Worm (Caenorhabditis elegans) whole organism, L4 larva: Measurements from ENCODE around the gene C06C6.8.

Source experiments
- F44E2.7 ChIP-seq: fragments of 200-800 bp; sonication (Bioruptor generic); IDR thresholded peaks from 2 replicates; pipeline ENCODE4 v2.1.2; 2022; ENCODE audit warnings: missing genetic modification characterization, missing compliant biosample characterization
- F49E8.2 ChIP-seq: sonication (generic microtip); optimal IDR thresholded peaks from 2 replicates; lab custom pipeline; 2016; ENCODE audit warnings: missing compliant biosample characterization, mild to moderate bottlenecking, missing genetic modification characterization, borderline replicate concordance
- Y75B8A.6 ChIP-seq: fragments of 200-800 bp; sonication (Bioruptor generic); IDR thresholded peaks from 2 replicates; pipeline ENCODE4 v1.3.6; 2022; ENCODE audit warnings: missing genetic modification reagents, missing genetic modification characterization, missing compliant biosample characterization
- ZK337.2 ChIP-seq: fragments of 200-800 bp; sonication (Bioruptor generic); IDR thresholded peaks from 2 replicates; pipeline ENCODE4 v1.3.6; 2022; ENCODE audit warnings: missing genetic modification reagents, missing genetic modification characterization, missing compliant biosample characterization
- aha-1 ChIP-seq: fragments of 150-350 bp; peaks from one replicate; lab custom pipeline; 2014; ENCODE audit warnings: missing biosample characterization, missing genetic modification characterization
- arid-1 ChIP-seq: fragments of 200-800 bp; sonication (Bioruptor generic); conservative IDR thresholded peaks from 2 replicates; pipeline ENCODE4 v1.3.6; 2022; ENCODE audit warnings: missing genetic modification reagents, missing genetic modification characterization, missing compliant biosample characterization
- ceh-82 ChIP-seq: sonication (generic microtip); optimal IDR thresholded peaks from 2 replicates; lab custom pipeline; 2017; ENCODE audit warnings: missing biosample characterization, missing genetic modification characterization
- ces-1 ChIP-seq: fragments of 150-350 bp; sonication (generic microtip); optimal IDR thresholded peaks from 4 replicates; lab custom pipeline; 2014; ENCODE audit warnings: missing biosample characterization, missing genetic modification reagents, missing genetic modification characterization
- ctbp-1 ChIP-seq: fragments of 200-800 bp; sonication (Bioruptor generic); IDR thresholded peaks from 2 replicates; pipeline ENCODE4 v1.3.6; 2022; ENCODE audit warnings: missing genetic modification reagents, missing genetic modification characterization, missing compliant biosample characterization
- daf-12 ChIP-seq: fragments of 150-350 bp; optimal IDR thresholded peaks from 2 replicates; lab custom pipeline; 2014; ENCODE audit warnings: missing biosample characterization, missing genetic modification reagents, missing genetic modification characterization
- daf-19 ChIP-seq: fragments of 200-800 bp; sonication (Bioruptor generic); conservative IDR thresholded peaks from 2 replicates; pipeline ENCODE4 v1.3.6; 2022; ENCODE audit warnings: missing genetic modification characterization, missing compliant biosample characterization
- dpl-1 ChIP-seq: fragments of 150-350 bp; optimal IDR thresholded peaks from 2 replicates; lab custom pipeline; 2014; ENCODE audit warnings: missing biosample characterization, missing genetic modification reagents, missing genetic modification characterization
- egl-43 ChIP-seq: fragments of 200-800 bp; sonication (Bioruptor generic); IDR thresholded peaks from 2 replicates; pipeline ENCODE4 v1.3.6; 2022; ENCODE audit warnings: missing genetic modification reagents, missing genetic modification characterization, missing compliant biosample characterization
- fkh-10 ChIP-seq: fragments of 150-350 bp; optimal IDR thresholded peaks from 2 replicates; lab custom pipeline; 2014; ENCODE audit warnings: missing biosample characterization, missing genetic modification reagents, missing genetic modification characterization
- hif-1 ChIP-seq, 2 experiments: sonication (generic microtip); optimal IDR thresholded peaks; 2 replicates each; lab custom pipeline; 2016 to 2017; ENCODE audit warnings: missing compliant biosample characterization in 2 of 2, missing genetic modification characterization in 2 of 2, missing genetic modification reagents in 2 of 2, missing genotype in 2 of 2, mild to moderate bottlenecking in 1 of 2
- hmg-1.1 ChIP-seq: fragments of 200-800 bp; sonication (Bioruptor generic); IDR thresholded peaks from 2 replicates; pipeline ENCODE4 v1.3.6; 2022; ENCODE audit warnings: missing genetic modification reagents, missing genetic modification characterization, missing compliant biosample characterization
- lin-1 ChIP-seq: fragments of 200-800 bp; sonication (Bioruptor generic); IDR thresholded peaks from 2 replicates; pipeline ENCODE4 v1.3.6; 2022; ENCODE audit warnings: missing genetic modification reagents, missing genetic modification characterization, missing compliant biosample characterization
- lin-15B ChIP-seq: fragments of 150-350 bp; sonication (generic microtip); optimal IDR thresholded peaks from 3 replicates; lab custom pipeline; 2014; ENCODE audit warnings: missing biosample characterization, missing genetic modification characterization
- madf-5 ChIP-seq, 2 experiments: fragments of 200-800 bp; sonication (Bioruptor generic); IDR thresholded peaks; 2 replicates each; pipeline ENCODE4 v1.3.6; 2022; ENCODE audit warnings: missing compliant biosample characterization in 2 of 2, missing genetic modification characterization in 2 of 2
- mdt-29 ChIP-seq: fragments of 200-800 bp; sonication (Bioruptor generic); IDR thresholded peaks from 2 replicates; pipeline ENCODE4 v1.3.6; 2022; ENCODE audit warnings: missing genetic modification reagents, missing genetic modification characterization, missing compliant biosample characterization
- mxl-2 ChIP-seq: fragments of 200-800 bp; sonication (Bioruptor generic); conservative IDR thresholded peaks from 2 replicates; pipeline ENCODE4 v1.3.6; 2022; ENCODE audit warnings: missing genetic modification reagents, missing genetic modification characterization, missing compliant biosample characterization
- mxl-3 ChIP-seq: fragments of 200-800 bp; sonication (Bioruptor generic); optimal IDR thresholded peaks from 2 replicates; lab custom pipeline; 2018; ENCODE audit warnings: mild to moderate bottlenecking, missing genetic modification characterization, missing compliant biosample characterization
- nhr-111 ChIP-seq: fragments of 200-800 bp; sonication (Bioruptor generic); optimal IDR thresholded peaks from 2 replicates; lab custom pipeline; 2018; ENCODE audit warnings: mild to moderate bottlenecking, missing genetic modification characterization, missing compliant biosample characterization
- nhr-42 ChIP-seq: fragments of 200-800 bp; sonication (Bioruptor generic); IDR thresholded peaks from 2 replicates; pipeline ENCODE4 v1.3.6; 2022; ENCODE audit warnings: missing genetic modification characterization, missing compliant biosample characterization
- php-3 ChIP-seq: fragments of 200-800 bp; sonication (Bioruptor generic); IDR thresholded peaks from 2 replicates; pipeline ENCODE4 v1.3.6; 2022; ENCODE audit warnings: missing genetic modification reagents, missing genetic modification characterization, missing compliant biosample characterization
- rbr-2 ChIP-seq: sonication (generic microtip); optimal IDR thresholded peaks from 2 replicates; lab custom pipeline; 2016; ENCODE audit warnings: missing genotype, missing genetic modification characterization, missing compliant biosample characterization
- saeg-2 ChIP-seq: fragments of 200-800 bp; sonication (Bioruptor generic); IDR thresholded peaks from 2 replicates; pipeline ENCODE4 v1.3.6; 2022; ENCODE audit warnings: missing genetic modification reagents, missing genetic modification characterization, missing compliant biosample characterization
- sdz-12 ChIP-seq: fragments of 200-800 bp; sonication (Bioruptor generic); optimal IDR thresholded peaks from 2 replicates; lab custom pipeline; 2018; ENCODE audit warnings: mild to moderate bottlenecking, missing genetic modification characterization, missing compliant biosample characterization
- set-16 ChIP-seq: fragments of 200-800 bp; sonication (Bioruptor generic); IDR thresholded peaks from 2 replicates; pipeline ENCODE4 v1.3.6; 2022; ENCODE audit warnings: missing genetic modification reagents, missing genetic modification characterization, missing compliant biosample characterization
- skn-1 ChIP-seq: fragments of 150-350 bp; optimal IDR thresholded peaks from 2 replicates; lab custom pipeline; 2014; ENCODE audit warnings: missing biosample characterization, missing genetic modification characterization
- snpc-1.2 ChIP-seq: fragments of 200-800 bp; sonication (Bioruptor generic); IDR thresholded peaks from 2 replicates; pipeline ENCODE4 v1.3.6; 2022; ENCODE audit warnings: missing genetic modification reagents, missing genetic modification characterization, missing compliant biosample characterization
- spr-1 ChIP-seq: sonication (generic microtip); optimal IDR thresholded peaks from 2 replicates; lab custom pipeline; 2016; ENCODE audit warnings: mild to moderate bottlenecking, missing genetic modification characterization, missing compliant biosample characterization
- unc-39 ChIP-seq: sonication (generic microtip); optimal IDR thresholded peaks from 2 replicates; lab custom pipeline; 2017; ENCODE audit warnings: missing biosample characterization, missing genetic modification characterization
- unc-62 ChIP-seq, 3 experiments: fragments of 150-350 bp in 1 of 3; sonication (generic microtip); optimal IDR thresholded peaks in 2 of 3; peaks in 1 of 3; 1 replicate in 1 of 3; 2 replicates in 2 of 3; lab custom pipeline; 2014 to 2017; ENCODE audit warnings: missing biosample characterization in 3 of 3, missing genetic modification characterization in 3 of 3, missing genetic modification reagents in 3 of 3, missing genotype in 1 of 3
- zfp-2 ChIP-seq: sonication (generic microtip); optimal IDR thresholded peaks from 2 replicates; lab custom pipeline; 2016; ENCODE audit warnings: mild to moderate bottlenecking, missing genetic modification characterization, missing compliant biosample characterization
- ztf-11 ChIP-seq: fragments of 150-350 bp; optimal IDR thresholded peaks from 2 replicates; lab custom pipeline; 2014; ENCODE audit warnings: missing biosample characterization, missing genetic modification characterization

C06C6.8 gene

ce11 chrV:16023559-16023958, 26.6 kb downstream of the C06C6.8 start:
- TF ChIP-seq set-16 (GFP tag; lab: Robert Waterston, UW): peak; percentile 51
- no peak for TF ChIP-seq nhr-111
- TF ChIP-seq zfp-2: no peak
- TF ChIP-seq ces-1 (GFP tag; lab: Kevin White, UChicago): no peak

- TF ChIP-seq hmg-1.1: no peak
- TF ChIP-seq rbr-2 (tag; lab: Kevin White, UChicago): no peak
- no peak for TF ChIP-seq unc-62 (GFP tag; optimal IDR thresholded peaks at IDR 0.05 in 1 of 2; lab: Kevin White, UChicago)
- no peak for TF ChIP-seq unc-62 (tag; optimal IDR thresholded peaks at IDR 0.05; lab: Kevin White, UChicago)
- peak; percentile 8 for TF ChIP-seq dpl-1 (GFP tag; lab: Kevin White, UChicago)
- TF ChIP-seq arid-1 (GFP tag; lab: Robert Waterston, UW): 0 out of 2 replicates have a peak, but pooled peaks have one; percentile 33
- no peak for TF ChIP-seq spr-1 (tag; lab: Kevin White, UChicago)
- TF ChIP-seq daf-12 (tag; lab: Kevin White, UChicago): no peak
- TF ChIP-seq ztf-11 (tag; lab: Kevin White, UChicago): no peak
- peak; percentile 36 for TF ChIP-seq F49E8.2 (tag; lab: Kevin White, UChicago)
- TF ChIP-seq skn-1: no peak
- no peak for TF ChIP-seq snpc-1.2 (GFP tag; lab: Robert Waterston, UW)
- TF ChIP-seq unc-39 (tag; lab: Kevin White, UChicago): no peak
- 0 out of 2 replicates have a peak, but pooled peaks have one; percentile 13 for TF ChIP-seq daf-19
- no peak for TF ChIP-seq lin-1
Measured at ce11 chrV:16024300-16024699, 27.4 kb downstream of the C06C6.8 start, which contains the start of gene T10C6.6. Gene T10C6.6, plus strand, starts transcription at chrV:16024326.

ce11 chrV:16024917-16025316, 28.0 kb downstream of the C06C6.8 start:
- TF ChIP-seq set-16 (GFP tag; lab: Robert Waterston, UW) (peak; percentile 67), aha-1 (no peak), mxl-3 (no peak), skn-1 (no peak), ctbp-1 (no peak)

- TF ChIP-seq lin-15B (tag; lab: Kevin White, UChicago): no peak
- no peak for TF ChIP-seq nhr-42 (GFP tag; lab: Robert Waterston, UW)
- TF ChIP-seq hif-1 (tag; optimal IDR thresholded peaks at IDR 0.05; lab: Kevin White, UChicago): no peak
- TF ChIP-seq saeg-2 (GFP tag; lab: Robert Waterston, UW): no peak
- TF ChIP-seq mdt-29 (GFP tag; lab: Robert Waterston, UW): no peak
- TF ChIP-seq Y75B8A.6 (GFP tag; lab: Robert Waterston, UW): no peak
- no peak for TF ChIP-seq F44E2.7 (GFP tag; lab: Robert Waterston, UW)
- no peak for TF ChIP-seq mxl-2
- TF ChIP-seq snpc-1.2 (GFP tag; lab: Robert Waterston, UW): no peak
- TF ChIP-seq fkh-10: no peak
- no peak for TF ChIP-seq ceh-82 (tag; lab: Kevin White, UChicago)
- TF ChIP-seq egl-43 (GFP tag; lab: Robert Waterston, UW): no peak
- TF ChIP-seq php-3 (GFP tag; lab: Robert Waterston, UW): no peak
- no peak for TF ChIP-seq madf-5 (GFP tag; IDR thresholded peaks at IDR 0.05; lab: Robert Waterston, UW)
- no peak for TF ChIP-seq sdz-12 (GFP tag; lab: Kevin White, UChicago)
- no peak for TF ChIP-seq ZK337.2 (GFP tag; lab: Robert Waterston, UW)
Measured at ce11 chrV:16029237-16029636, 32.3 kb downstream of the C06C6.8 start.
